Worm (Caenorhabditis elegans) whole organism, mixed stage, embryonic: Measurements from ENCODE around the gene hpo-31.

Experiments used
- M03D4.4 ChIP-seq: sonication (generic microtip); optimal IDR thresholded peaks from 2 replicates; lab custom pipeline; 2017; ENCODE audit warnings: mild to moderate bottlenecking, missing genetic modification characterization, missing compliant biosample characterization
- bed-3 ChIP-seq: fragments of 200-800 bp; sonication (Bioruptor generic); optimal IDR thresholded peaks from 3 replicates; lab custom pipeline; 2018; ENCODE audit warnings: mild to moderate bottlenecking, missing genetic modification characterization, moderate library complexity, missing compliant biosample characterization
- blmp-1 ChIP-seq: fragments of 150-350 bp; optimal IDR thresholded peaks from 2 replicates; lab custom pipeline; 2014; ENCODE audit warnings: missing biosample characterization, missing genetic modification characterization
- ceh-39 ChIP-seq: fragments of 150-350 bp; optimal IDR thresholded peaks from 2 replicates; lab custom pipeline; 2014; ENCODE audit warnings: missing biosample characterization, missing genetic modification characterization
- ceh-43 ChIP-seq: fragments of 200-800 bp; sonication (Bioruptor generic); optimal IDR thresholded peaks from 2 replicates; lab custom pipeline; 2018; ENCODE audit warnings: mild to moderate bottlenecking, missing genetic modification characterization, moderate library complexity, missing compliant biosample characterization
- ces-1 ChIP-seq: fragments of 150-350 bp; optimal IDR thresholded peaks from 2 replicates; lab custom pipeline; 2014; ENCODE audit warnings: missing biosample characterization, missing genetic modification reagents, missing genetic modification characterization
- cnd-1 ChIP-seq: fragments of 200-800 bp; sonication (Bioruptor generic); optimal IDR thresholded peaks from 2 replicates; lab custom pipeline; 2018; ENCODE audit warnings: mild to moderate bottlenecking, missing genetic modification characterization, missing compliant biosample characterization
- drap-1 ChIP-seq: fragments of 200-800 bp; sonication (Bioruptor generic); optimal IDR thresholded peaks from 3 replicates; lab custom pipeline; 2018; ENCODE audit warnings: mild to moderate bottlenecking, missing genetic modification characterization, missing compliant biosample characterization
- elt-1 ChIP-seq: sonication (generic microtip); optimal IDR thresholded peaks from 2 replicates; lab custom pipeline; 2017; ENCODE audit warnings: missing genetic modification characterization, mild to moderate bottlenecking, missing compliant biosample characterization, antibody characterized with exemption, moderate library complexity, borderline replicate concordance; ENCODE audit not compliant: insufficient read depth
- elt-3 ChIP-seq: fragments of 150-350 bp; optimal IDR thresholded peaks from 2 replicates; lab custom pipeline; 2014; ENCODE audit warnings: missing biosample characterization, missing genetic modification characterization
- flh-1 ChIP-seq: fragments of 200-800 bp; sonication (Bioruptor generic); optimal IDR thresholded peaks from 2 replicates; lab custom pipeline; 2018; ENCODE audit warnings: mild to moderate bottlenecking, missing genetic modification characterization, moderate library complexity, missing compliant biosample characterization
- ham-2 ChIP-seq: fragments of 200-800 bp; sonication (Bioruptor generic); optimal IDR thresholded peaks from 2 replicates; lab custom pipeline; 2018; ENCODE audit warnings: mild to moderate bottlenecking, missing genetic modification characterization, missing compliant biosample characterization
- hlh-1 ChIP-seq: fragments of 150-350 bp; optimal IDR thresholded peaks from 2 replicates; lab custom pipeline; 2014; ENCODE audit warnings: missing biosample characterization, missing genetic modification reagents, missing genetic modification characterization
- lin-13 ChIP-seq: fragments of 150-350 bp; optimal IDR thresholded peaks from 2 replicates; lab custom pipeline; 2014; ENCODE audit warnings: missing biosample characterization, missing genetic modification characterization
- lin-32 ChIP-seq: fragments of 200-800 bp; sonication (Bioruptor generic); optimal IDR thresholded peaks from 2 replicates; lab custom pipeline; 2018; ENCODE audit warnings: mild to moderate bottlenecking, missing genetic modification characterization, missing compliant biosample characterization
- lsy-2 ChIP-seq: fragments of 150-350 bp; optimal IDR thresholded peaks from 2 replicates; lab custom pipeline; 2014; ENCODE audit warnings: missing biosample characterization, missing genetic modification characterization
- mab-5 ChIP-seq: fragments of 150-350 bp; optimal IDR thresholded peaks from 2 replicates; lab custom pipeline; 2014; ENCODE audit warnings: missing biosample characterization, missing genetic modification characterization
- mep-1 ChIP-seq: fragments of 150-350 bp; optimal IDR thresholded peaks from 2 replicates; lab custom pipeline; 2017; ENCODE audit warnings: missing biosample characterization, missing genetic modification reagents, missing genetic modification characterization, inconsistent platforms
- mls-2 ChIP-seq: sonication (generic microtip); optimal IDR thresholded peaks from 2 replicates; lab custom pipeline; 2016; ENCODE audit warnings: mild to moderate bottlenecking, missing genetic modification characterization, moderate library complexity, missing compliant biosample characterization
- nhr-12 ChIP-seq: fragments of 150-350 bp; optimal IDR thresholded peaks from 2 replicates; lab custom pipeline; 2014; ENCODE audit warnings: missing biosample characterization, missing genetic modification characterization
- nhr-2 ChIP-seq: fragments of 150-350 bp; optimal IDR thresholded peaks from 2 replicates; lab custom pipeline; 2014; ENCODE audit warnings: missing biosample characterization, missing genetic modification characterization
- nhr-28 ChIP-seq: fragments of 150-350 bp; optimal IDR thresholded peaks from 2 replicates; lab custom pipeline; 2014; ENCODE audit warnings: missing biosample characterization, missing genetic modification characterization
- nhr-76 ChIP-seq: sonication (generic microtip); optimal IDR thresholded peaks from 2 replicates; lab custom pipeline; 2017; ENCODE audit warnings: missing biosample characterization, missing genetic modification characterization
- pha-4 ChIP-seq: fragments of 150-350 bp; optimal IDR thresholded peaks from 2 replicates; lab custom pipeline; 2018; ENCODE audit warnings: missing biosample characterization, missing genetic modification reagents, missing genetic modification characterization
- sem-2 ChIP-seq: fragments of 200-800 bp; sonication (Bioruptor generic); optimal IDR thresholded peaks from 2 replicates; lab custom pipeline; 2018; ENCODE audit warnings: mild to moderate bottlenecking, missing genetic modification characterization, missing compliant biosample characterization
- sptf-1 ChIP-seq: sonication (generic microtip); optimal IDR thresholded peaks from 2 replicates; lab custom pipeline; 2017; ENCODE audit warnings: mild to moderate bottlenecking, missing genetic modification characterization, moderate library complexity, missing compliant biosample characterization
- tbx-8 ChIP-seq: fragments of 200-800 bp; sonication (Bioruptor generic); optimal IDR thresholded peaks from 2 replicates; lab custom pipeline; 2018; ENCODE audit warnings: mild to moderate bottlenecking, missing genetic modification characterization, moderate library complexity, missing compliant biosample characterization
- unc-120 ChIP-seq: sonication (generic microtip); optimal IDR thresholded peaks from 2 replicates; lab custom pipeline; 2017; ENCODE audit warnings: missing genetic modification characterization, missing compliant biosample characterization; ENCODE audit not compliant: poor library complexity, severe bottlenecking
- unc-39 ChIP-seq: fragments of 150-350 bp; optimal IDR thresholded peaks from 2 replicates; lab custom pipeline; 2014; ENCODE audit warnings: missing biosample characterization, missing genetic modification characterization
- unc-62 ChIP-seq: fragments of 150-350 bp; optimal IDR thresholded peaks from 2 replicates; lab custom pipeline; 2014; ENCODE audit warnings: missing biosample characterization, missing genetic modification reagents, missing genetic modification characterization
- zip-8 ChIP-seq: fragments of 150-350 bp; optimal IDR thresholded peaks from 2 replicates; lab custom pipeline; 2014; ENCODE audit warnings: missing biosample characterization, missing genetic modification characterization
- ztf-11 ChIP-seq: fragments of 150-350 bp; optimal IDR thresholded peaks from 2 replicates; lab custom pipeline; 2014; ENCODE audit warnings: missing biosample characterization, missing genetic modification characterization

hpo-31 gene

DNA sequence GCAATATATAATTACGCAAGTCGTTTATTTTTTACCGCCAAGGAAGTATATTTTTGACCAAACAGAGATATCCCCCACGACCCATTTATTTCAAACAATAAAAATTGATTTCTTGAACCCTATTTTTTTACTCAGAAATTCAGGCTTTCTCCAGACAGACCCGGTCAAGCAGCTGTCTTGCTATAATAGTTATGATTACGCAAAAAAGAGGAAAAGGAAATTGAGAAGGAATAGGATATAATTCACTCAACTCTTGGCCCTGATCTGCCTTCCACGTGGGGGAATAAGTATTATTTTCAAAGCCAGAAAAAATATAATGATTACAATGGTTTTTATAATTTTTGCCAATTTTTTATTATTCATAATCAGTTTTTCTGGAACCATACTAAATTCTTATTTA, 34.3 kb downstream of the hpo-31 start, which contains the start of gene srx-136:
Gene srx-136, plus strand, starts transcription at position 301 of the 400 bp plus-strand sequence.
- TF ChIP-seq nhr-76 (tag; lab: Kevin White, UChicago) (no peak), hlh-1 (tag; lab: Kevin White, UChicago) (no peak), lin-32 (no peak), nhr-28 (tag; lab: Kevin White, UChicago) (no peak), lin-13 (tag; lab: Kevin White, UChicago) (no peak), mep-1 (tag; lab: Kevin White, UChicago) (no peak), drap-1 (no peak), nhr-12 (tag; lab: Kevin White, UChicago) (no peak), ces-1 (GFP tag; lab: Kevin White, UChicago) (no peak), blmp-1 (tag; lab: Kevin White, UChicago) (no peak), bed-3 (no peak), pha-4 (tag; lab: Kevin White, UChicago) (no peak), elt-1 (tag; lab: Kevin White, UChicago) (no peak), cnd-1 (tag; lab: Kevin White, UChicago) (no peak), ham-2 (GFP tag; lab: Kevin White, UChicago) (no peak), unc-120 (tag; lab: Kevin White, UChicago) (no peak), zip-8 (tag; lab: Kevin White, UChicago) (no peak)

- TF ChIP-seq tbx-8 (GFP tag; lab: Kevin White, UChicago): no peak
- no peak for TF ChIP-seq mls-2 (tag; lab: Kevin White, UChicago)
- TF ChIP-seq nhr-76 (tag; lab: Kevin White, UChicago): no peak
- TF ChIP-seq ceh-43 (GFP tag; lab: Kevin White, UChicago): no peak
- no peak for TF ChIP-seq flh-1 (GFP tag; lab: Kevin White, UChicago)
- no peak for TF ChIP-seq sptf-1 (tag; lab: Kevin White, UChicago)
- TF ChIP-seq bed-3: no peak
- no peak for TF ChIP-seq unc-39 (tag; lab: Kevin White, UChicago)
- TF ChIP-seq elt-3 (tag; lab: Kevin White, UChicago): no peak
- no peak for TF ChIP-seq ceh-39 (tag; lab: Kevin White, UChicago)
- TF ChIP-seq M03D4.4: no peak
- TF ChIP-seq lin-32: no peak
- no peak for TF ChIP-seq drap-1
These were observed 36.1 kb downstream of the hpo-31 start, which contains the start of gene srx-135 for ce11 chrV:13858906-13859305. srx-135 (plus strand) TSS chrV:13859206.

- TF ChIP-seq ztf-11 (tag; lab: Kevin White, UChicago) (no peak), drap-1 (no peak), unc-39 (tag; lab: Kevin White, UChicago) (no peak), flh-1 (GFP tag; lab: Kevin White, UChicago) (no peak), bed-3 (no peak), nhr-76 (tag; lab: Kevin White, UChicago) (no peak), nhr-28 (tag; lab: Kevin White, UChicago) (no peak), lsy-2 (no peak), cnd-1 (tag; lab: Kevin White, UChicago) (no peak), sem-2 (GFP tag; lab: Kevin White, UChicago) (no peak), nhr-12 (tag; lab: Kevin White, UChicago) (no peak), ceh-39 (tag; lab: Kevin White, UChicago) (no peak), elt-3 (tag; lab: Kevin White, UChicago) (no peak)
These were observed 39.7 kb downstream of the hpo-31 start, which contains the start of gene srx-137 for ce11 chrV:13862505-13862904. srx-137 (plus strand) TSS chrV:13862805.

DNA sequence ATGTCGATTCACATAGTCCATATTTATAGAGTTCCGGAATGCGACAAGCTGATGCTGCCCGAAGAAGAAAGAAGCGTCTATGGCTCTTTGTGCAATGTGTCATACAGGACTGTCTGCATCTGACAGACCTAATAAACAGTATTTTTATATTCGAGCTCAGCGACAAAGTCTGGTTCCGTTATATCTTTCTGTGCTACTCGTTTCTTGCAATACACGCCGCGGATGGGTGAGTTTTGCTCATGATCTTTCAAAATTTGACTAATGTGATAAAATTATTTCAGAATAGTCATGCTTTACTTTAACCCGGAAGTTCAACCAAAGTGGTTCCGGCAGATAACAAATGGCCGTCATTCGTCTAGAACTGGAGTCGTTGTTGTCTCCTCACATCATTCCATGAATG, 40.8 kb downstream of the hpo-31 start:
- TF ChIP-seq hlh-1 (tag; lab: Kevin White, UChicago) (no peak), nhr-76 (tag; lab: Kevin White, UChicago) (no peak), mab-5 (tag; lab: Kevin White, UChicago) (no peak), flh-1 (GFP tag; lab: Kevin White, UChicago) (no peak), nhr-2 (tag; lab: Kevin White, UChicago) (no peak), ceh-43 (GFP tag; lab: Kevin White, UChicago) (no peak), elt-3 (tag; lab: Kevin White, UChicago) (no peak), unc-39 (tag; lab: Kevin White, UChicago) (no peak), ceh-39 (tag; lab: Kevin White, UChicago) (no peak), blmp-1 (tag; lab: Kevin White, UChicago) (no peak), unc-62 (GFP tag; lab: Kevin White, UChicago) (no peak), lsy-2 (no peak), nhr-12 (tag; lab: Kevin White, UChicago) (no peak), lin-32 (no peak), sptf-1 (tag; lab: Kevin White, UChicago) (no peak), nhr-28 (tag; lab: Kevin White, UChicago) (no peak), ham-2 (GFP tag; lab: Kevin White, UChicago) (no peak), elt-1 (tag; lab: Kevin White, UChicago) (no peak)
